Worm (Caenorhabditis elegans): ENCODE results near the gene F22F1.2.

DNA sequence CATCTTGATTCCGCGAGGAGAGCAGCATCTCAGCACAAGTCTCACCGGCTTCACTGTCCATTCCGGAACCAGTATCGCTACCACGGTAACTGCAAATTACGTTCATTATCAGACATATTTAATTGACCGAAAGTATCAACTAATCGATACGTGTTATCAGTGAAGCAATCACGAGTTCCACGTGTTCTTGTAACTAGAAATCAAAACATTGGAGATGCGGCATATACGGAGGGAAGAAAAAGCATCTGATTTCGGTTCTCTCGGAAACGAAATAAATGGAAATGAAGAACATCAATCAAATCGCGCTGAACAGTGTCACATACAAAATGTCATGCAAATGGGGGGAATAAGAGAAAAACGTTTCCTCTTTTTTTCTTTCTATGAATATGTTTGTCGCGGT, 42.7 kb upstream of the F22F1.2 start:
- TF ChIP-seq tbx-11 (GFP tag; IDR thresholded peaks at IDR 0.05): no peak
- TF ChIP-seq sea-1 (GFP tag; conservative IDR thresholded peaks at IDR 0.05): no peak
- TF ChIP-seq pes-1 (GFP tag; IDR thresholded peaks at IDR 0.05): no peak
- TF ChIP-seq ama-1 (optimal IDR thresholded peaks at IDR 0.05): no peak
- TF ChIP-seq hnd-1 (tag; optimal IDR thresholded peaks at IDR 0.05): no peak
- TF ChIP-seq tra-4 (tag; optimal IDR thresholded peaks at IDR 0.05): no peak
- TF ChIP-seq tbx-37 (GFP tag; conservative IDR thresholded peaks at IDR 0.05): no peak
- no peak for TF ChIP-seq hmg-4 (GFP tag; optimal IDR thresholded peaks at IDR 0.05)
- TF ChIP-seq aly-1 (tag; optimal IDR thresholded peaks at IDR 0.05): no peak
- no peak for TF ChIP-seq F13C5.2 (tag; optimal IDR thresholded peaks at IDR 0.05)
- TF ChIP-seq hmbx-1 (tag; optimal IDR thresholded peaks at IDR 0.05): no peak
- TF ChIP-seq ceh-36 (tag; optimal IDR thresholded peaks at IDR 0.05): no peak
